Fruit fly (Drosophila melanogaster): ENCODE results near the gene Hacd1.
A peak's percentile ranks its signal among the peaks of the same experiment; 100 is the strongest.

Hacd1 gene

DNA sequence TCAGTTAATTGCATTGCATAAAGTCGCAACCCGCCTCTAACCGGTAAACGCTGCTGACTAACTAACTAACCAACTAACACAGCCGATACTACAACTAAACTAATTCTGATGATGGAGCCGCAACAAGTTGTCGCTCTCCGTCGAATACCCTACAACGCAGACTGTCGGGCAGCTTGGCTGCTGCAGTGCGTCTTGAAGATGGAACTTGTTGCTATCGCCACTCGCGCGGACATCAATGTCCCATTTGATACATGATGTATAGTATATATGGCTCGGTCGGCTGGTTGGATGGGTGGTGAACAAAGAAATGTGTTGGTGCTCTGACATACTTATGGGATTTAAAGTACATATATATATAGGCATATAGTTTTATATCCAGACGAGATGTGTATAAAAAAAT is 23.4 kb upstream of the Hacd1 start (continued):
- no peak for TF ChIP-seq CG16779 (tag; optimal IDR thresholded peaks at IDR 0.05)
- peak; percentile 55 for TF ChIP-seq CG6276 (GFP tag; optimal IDR thresholded peaks at IDR 0.05)
- TF ChIP-seq achi (GFP tag; optimal IDR thresholded peaks at IDR 0.05): peak; percentile 8
- TF ChIP-seq CG1621 (tag; optimal IDR thresholded peaks at IDR 0.05): peak; percentile 40
- TF ChIP-seq fd85E (GFP tag; optimal IDR thresholded peaks at IDR 0.05): no peak
- peak; percentile 7 for TF ChIP-seq CG32006 (GFP tag; optimal IDR thresholded peaks at IDR 0.05)
- TF ChIP-seq CG3919 (GFP tag; optimal IDR thresholded peaks at IDR 0.05): peak; percentile 42
- peak; percentile 38 for TF ChIP-seq CG3032 (tag; optimal IDR thresholded peaks at IDR 0.05)
- no peak for TF ChIP-seq CG8632 (GFP tag; optimal IDR thresholded peaks at IDR 0.05)
- TF ChIP-seq Eip78C (GFP tag): peak; percentile 77
- TF ChIP-seq CG15336 (GFP tag; IDR thresholded peaks at IDR 0.05): peak; percentile 49
- no peak for TF ChIP-seq Hr4 (GFP tag; optimal IDR thresholded peaks at IDR 0.05)
- peak in 1 of 2 experiments; percentile 35 for TF ChIP-seq salr (GFP tag; optimal IDR thresholded peaks at IDR 0.05)
- TF ChIP-seq CG7368 (GFP tag; optimal IDR thresholded peaks at IDR 0.05): no peak
- no peak for TF ChIP-seq CG34406 (GFP tag; optimal IDR thresholded peaks at IDR 0.05)
- TF ChIP-seq lz (GFP tag; optimal IDR thresholded peaks at IDR 0.05): no peak
- peak; percentile 31 for TF ChIP-seq CG31627 (GFP tag; optimal IDR thresholded peaks at IDR 0.05)
- no peak for TF ChIP-seq CG10669 (GFP tag; optimal IDR thresholded peaks at IDR 0.05)
- no peak for TF ChIP-seq Hr39 (GFP tag; optimal IDR thresholded peaks at IDR 0.05)
- peak; percentile 25 for TF ChIP-seq fd59A (GFP tag; optimal IDR thresholded peaks at IDR 0.05)
- TF ChIP-seq Smox (GFP tag; optimal IDR thresholded peaks at IDR 0.05): no peak
- no peak for TF ChIP-seq acj6 (GFP tag; optimal IDR thresholded peaks at IDR 0.05)
- peak; percentile 33 for TF ChIP-seq CG6808 (GFP tag; optimal IDR thresholded peaks at IDR 0.05)
- TF ChIP-seq CG9139 (GFP tag; optimal IDR thresholded peaks at IDR 0.05): no peak
- TF ChIP-seq CG6163 (GFP tag; IDR thresholded peaks at IDR 0.05): peak; percentile 54; the same call in 2 of the 3 replicates
- no peak for TF ChIP-seq vri (GFP tag; optimal IDR thresholded peaks at IDR 0.05)
- no peak for TF ChIP-seq CG11294 (GFP tag; IDR thresholded peaks at IDR 0.05)
- TF ChIP-seq CG6854 (GFP tag; optimal IDR thresholded peaks at IDR 0.05): no peak
- no peak for TF ChIP-seq dac (GFP tag; optimal IDR thresholded peaks at IDR 0.05)
- peak; percentile 41 for TF ChIP-seq dsx (GFP tag; optimal IDR thresholded peaks at IDR 0.05; ENCODE audit: poor library complexity, severe bottlenecking)
- TF ChIP-seq cyc (GFP tag; optimal IDR thresholded peaks at IDR 0.05): peak; percentile 17
- no peak for TF ChIP-seq CG11762 (GFP tag; optimal IDR thresholded peaks at IDR 0.05; ENCODE audit: insufficient read depth)
- TF ChIP-seq Blimp-1 (GFP tag; optimal IDR thresholded peaks at IDR 0.05): no peak
- TF ChIP-seq esn (GFP tag; optimal IDR thresholded peaks at IDR 0.05): peak; percentile 51
- no peak for TF ChIP-seq OdsH (GFP tag; optimal IDR thresholded peaks at IDR 0.05)
- TF ChIP-seq net (GFP tag; optimal IDR thresholded peaks at IDR 0.05): peak; percentile 49

dm6 chr2L:12024104-12024503 is 22.0 kb upstream of the Hacd1 start:
- TF ChIP-seq acj6 (GFP tag; optimal IDR thresholded peaks at IDR 0.05): no peak
- no peak for TF ChIP-seq CG7368 (GFP tag; optimal IDR thresholded peaks at IDR 0.05)
- TF ChIP-seq fkh (GFP tag; optimal IDR thresholded peaks at IDR 0.05): no peak
- no peak for TF ChIP-seq Sox15 (GFP tag; optimal IDR thresholded peaks at IDR 0.05)
- TF ChIP-seq CG6854 (GFP tag; optimal IDR thresholded peaks at IDR 0.05): no peak
- TF ChIP-seq pdm3 (GFP tag; optimal IDR thresholded peaks at IDR 0.05): no peak
- no peak for TF ChIP-seq Hr38 (GFP tag; optimal IDR thresholded peaks at IDR 0.05)
- TF ChIP-seq CG6808 (GFP tag; optimal IDR thresholded peaks at IDR 0.05): no peak
- TF ChIP-seq CG8319 (GFP tag; optimal IDR thresholded peaks at IDR 0.05): no peak
- TF ChIP-seq esn (GFP tag; optimal IDR thresholded peaks at IDR 0.05): no peak

Data from whole organism, prepupa.